Fruit fly (Drosophila melanogaster) whole organism, embryonic: ENCODE data around the gene BORCS6.

Experiments used
- B-H2 ChIP-seq: fragments of 200-800 bp; sonication (Bioruptor generic); optimal IDR thresholded peaks from 2 replicates; lab custom pipeline; 2018; ENCODE audit warnings: missing biosample characterization, mild to moderate bottlenecking, missing genetic modification characterization
- CG10147 ChIP-seq: fragments of 200-800 bp; sonication (Bioruptor generic); optimal IDR thresholded peaks from 2 replicates; lab custom pipeline; 2019; ENCODE audit warnings: missing biosample characterization, mild to moderate bottlenecking, missing genetic modification characterization, moderate library complexity
- CG10431 ChIP-seq: fragments of 200-800 bp; sonication (Bioruptor generic); optimal IDR thresholded peaks from 3 replicates; lab custom pipeline; 2018; ENCODE audit warnings: missing biosample characterization, mild to moderate bottlenecking, missing genetic modification characterization
- CG10543 ChIP-seq: fragments of 200-800 bp; sonication (Bioruptor generic); optimal IDR thresholded peaks from 3 replicates; lab custom pipeline; 2017; ENCODE audit warnings: missing biosample characterization, mild to moderate bottlenecking, missing genetic modification characterization, moderate library complexity
- CG11398 ChIP-seq: fragments of 200-800 bp; sonication (Bioruptor generic); optimal IDR thresholded peaks from 2 replicates; lab custom pipeline; 2016; ENCODE audit warnings: missing biosample characterization, missing genetic modification characterization
- CG12942 ChIP-seq: fragments of 200-800 bp; sonication (Bioruptor generic); optimal IDR thresholded peaks from 3 replicates; lab custom pipeline; 2016; ENCODE audit warnings: missing biosample characterization, missing genetic modification characterization
- CG15479 ChIP-seq: fragments of 200-800 bp; sonication (Bioruptor generic); optimal IDR thresholded peaks from 3 replicates; lab custom pipeline; 2019; ENCODE audit warnings: missing biosample characterization, mild to moderate bottlenecking, missing genetic modification characterization, moderate library complexity
- CG16863 ChIP-seq: fragments of 200-800 bp; sonication (Bioruptor generic); optimal IDR thresholded peaks from 3 replicates; lab custom pipeline; 2016; ENCODE audit warnings: missing biosample characterization, missing genetic modification characterization
- CG17361 ChIP-seq: fragments of 200-800 bp; sonication (Bioruptor generic); IDR thresholded peaks from 3 replicates; pipeline ENCODE4 v1.3.6; 2022; ENCODE audit warnings: missing biosample characterization, missing genetic modification characterization
- CG2129 ChIP-seq: fragments of 200-800 bp; sonication (Bioruptor generic); IDR thresholded peaks from 2 replicates; pipeline ENCODE4 v1.3.6; 2022; ENCODE audit warnings: missing biosample characterization, missing genetic modification characterization; ENCODE audit not compliant: partially characterized antibody
- CG2712 ChIP-seq: fragments of 200-800 bp; optimal IDR thresholded peaks from 3 replicates; lab custom pipeline; 2019; ENCODE audit warnings: missing biosample characterization, mild to moderate bottlenecking, missing genetic modification characterization, moderate library complexity
- CG30020 ChIP-seq: fragments of 200-800 bp; optimal IDR thresholded peaks from 2 replicates; lab custom pipeline; 2019; ENCODE audit warnings: missing biosample characterization, mild to moderate bottlenecking, missing genetic modification characterization, moderate library complexity
- CG31224 ChIP-seq: fragments of 200-800 bp; sonication (Bioruptor generic); IDR thresholded peaks from 2 replicates; pipeline ENCODE4 v1.3.6; 2022; ENCODE audit warnings: missing biosample characterization, missing genetic modification characterization
- CG31441 ChIP-seq: fragments of 200-800 bp; sonication (Bioruptor generic); IDR thresholded peaks from 2 replicates; pipeline ENCODE4 v1.3.6; 2022; ENCODE audit warnings: missing biosample characterization, missing genetic modification characterization
- CG32532 ChIP-seq: fragments of 200-800 bp; sonication (Bioruptor generic); IDR thresholded peaks from 2 replicates; pipeline ENCODE4 v1.3.6; 2022; ENCODE audit warnings: missing biosample characterization, missing genetic modification characterization
- CG3847 ChIP-seq: fragments of 200-800 bp; sonication (Bioruptor generic); IDR thresholded peaks from 2 replicates; pipeline ENCODE4 v1.3.6; 2022; ENCODE audit warnings: missing biosample characterization, missing genetic modification characterization
- CG4424 ChIP-seq: fragments of 200-800 bp; sonication (Bioruptor generic); optimal IDR thresholded peaks from 3 replicates; lab custom pipeline; 2016; ENCODE audit warnings: missing biosample characterization, missing genetic modification characterization
- CG7928 ChIP-seq: fragments of 200-800 bp; sonication (Bioruptor generic); optimal IDR thresholded peaks from 2 replicates; lab custom pipeline; 2017; ENCODE audit warnings: missing biosample characterization, mild to moderate bottlenecking, missing genetic modification characterization
- CG8089 ChIP-seq: fragments of 200-800 bp; sonication (Bioruptor generic); optimal IDR thresholded peaks from 3 replicates; lab custom pipeline; 2016; ENCODE audit warnings: missing biosample characterization, missing genetic modification characterization
- CG8290 ChIP-seq, 3 experiments: fragments of 200-800 bp; sonication (Bioruptor generic); optimal IDR thresholded peaks; 2 replicates each; lab custom pipeline; 2016 to 2019; ENCODE audit warnings: missing biosample characterization in 3 of 3, missing genetic modification characterization in 3 of 3, mild to moderate bottlenecking in 2 of 3, moderate library complexity in 1 of 3
- CG9727 ChIP-seq: fragments of 200-800 bp; sonication (Bioruptor generic); optimal IDR thresholded peaks from 3 replicates; lab custom pipeline; 2017; ENCODE audit warnings: missing biosample characterization, mild to moderate bottlenecking, missing genetic modification characterization
- D19B ChIP-seq: fragments of 200-800 bp; sonication (Bioruptor generic); optimal IDR thresholded peaks from 2 replicates; lab custom pipeline; 2017; ENCODE audit warnings: missing biosample characterization, mild to moderate bottlenecking, missing genetic modification characterization
- E2f2 ChIP-seq: fragments of 200-800 bp; sonication (Bioruptor generic); IDR thresholded peaks from 2 replicates; pipeline ENCODE4 v1.3.6; 2022; ENCODE audit warnings: missing biosample characterization, missing genetic modification characterization
- H2.0 ChIP-seq: fragments of 200-800 bp; sonication (Bioruptor generic); IDR thresholded peaks from 2 replicates; pipeline ENCODE4 v1.3.6; 2022; ENCODE audit warnings: missing biosample characterization, missing genetic modification characterization
- Hmx ChIP-seq: fragments of 200-800 bp; sonication (Bioruptor generic); optimal IDR thresholded peaks from 2 replicates; lab custom pipeline; 2016; ENCODE audit warnings: missing biosample characterization, missing genetic modification characterization
- Hr39 ChIP-seq: fragments of >200 bp; optimal IDR thresholded peaks from 2 replicates; lab custom pipeline; 2017
- Max ChIP-seq: fragments of 200-800 bp; sonication (Bioruptor generic); optimal IDR thresholded peaks from 2 replicates; lab custom pipeline; 2016; ENCODE audit warnings: missing biosample characterization, mild to moderate bottlenecking, missing genetic modification characterization
- NFAT ChIP-seq: fragments of 200-800 bp; sonication (Bioruptor generic); IDR thresholded peaks from 2 replicates; pipeline ENCODE4 v1.3.6; 2022; ENCODE audit warnings: missing biosample characterization, missing genetic modification characterization
- Nf-YC ChIP-seq: fragments of 200-800 bp; optimal IDR thresholded peaks from 3 replicates; lab custom pipeline; 2019; ENCODE audit warnings: missing biosample characterization, mild to moderate bottlenecking, missing genetic modification characterization, moderate library complexity
- Rfx ChIP-seq: fragments of 200-800 bp; sonication (Bioruptor generic); IDR thresholded peaks from 2 replicates; pipeline ENCODE4 v1.3.6; 2022; ENCODE audit warnings: missing biosample characterization, missing genetic modification characterization
- Scr ChIP-seq: fragments of 200-800 bp; sonication (Bioruptor generic); IDR thresholded peaks from 2 replicates; pipeline ENCODE4 v1.3.6; 2022; ENCODE audit warnings: missing biosample characterization, missing genetic modification characterization; ENCODE audit not compliant: partially characterized antibody
- Tbp ChIP-seq: fragments of >200 bp; optimal IDR thresholded peaks from 2 replicates; lab custom pipeline; 2018; ENCODE audit warnings: missing biosample characterization, missing genetic modification characterization
- Trl ChIP-seq, 3 experiments: fragments of >200 bp in 2 of 3; fragments of 200-800 bp in 1 of 3; sonication (Bioruptor generic) in 1 of 3; optimal IDR thresholded peaks; 2 replicates in 1 of 3; 3 replicates in 2 of 3; lab custom pipeline; 2016 to 2017; ENCODE audit warnings: missing biosample characterization in 1 of 3, missing genetic modification characterization in 1 of 3
- ase ChIP-seq: fragments of 200-800 bp; sonication (Bioruptor generic); IDR thresholded peaks from 3 replicates; pipeline ENCODE4 v1.3.6; 2022; ENCODE audit warnings: missing biosample characterization, missing genetic modification characterization
- cato ChIP-seq: fragments of 200-800 bp; sonication (Bioruptor generic); optimal IDR thresholded peaks from 2 replicates; lab custom pipeline; 2016; ENCODE audit warnings: missing biosample characterization, missing genetic modification characterization, borderline replicate concordance
- chn ChIP-seq: fragments of 200-800 bp; sonication (Bioruptor generic); optimal IDR thresholded peaks from 2 replicates; lab custom pipeline; 2016; ENCODE audit warnings: missing biosample characterization, missing genetic modification characterization
- cwo ChIP-seq: fragments of 200-800 bp; sonication (Bioruptor generic); optimal IDR thresholded peaks from 3 replicates; lab custom pipeline; 2017; ENCODE audit warnings: missing biosample characterization, missing genetic modification characterization, mild to moderate bottlenecking, moderate library complexity, missing genetic modification reagents
- dmrt11E ChIP-seq: fragments of 200-800 bp; sonication (Bioruptor generic); optimal IDR thresholded peaks from 3 replicates; lab custom pipeline; 2018; ENCODE audit warnings: missing biosample characterization, mild to moderate bottlenecking, missing genetic modification characterization, moderate library complexity
- dysf ChIP-seq: fragments of 200-800 bp; sonication (Bioruptor generic); IDR thresholded peaks from 3 replicates; pipeline ENCODE4 v1.3.6; 2022; ENCODE audit warnings: missing biosample characterization, missing genetic modification characterization
- eve ChIP-seq, 2 experiments: fragments of >200 bp; optimal IDR thresholded peaks; 2 replicates each; lab custom pipeline; 2017; ENCODE audit warnings: missing biosample characterization in 2 of 2, missing genetic modification characterization in 2 of 2
- gro ChIP-seq: fragments of 200-800 bp; sonication (Bioruptor generic); optimal IDR thresholded peaks from 2 replicates; lab custom pipeline; 2016; ENCODE audit warnings: missing biosample characterization, missing genetic modification characterization
- nom ChIP-seq: fragments of 200-800 bp; sonication (Bioruptor generic); optimal IDR thresholded peaks from 2 replicates; lab custom pipeline; 2017; ENCODE audit warnings: missing biosample characterization, missing genetic modification characterization, mild to moderate bottlenecking, moderate library complexity, missing genetic modification reagents
- org-1 ChIP-seq: fragments of 200-800 bp; sonication (Bioruptor generic); optimal IDR thresholded peaks from 2 replicates; lab custom pipeline; 2017; ENCODE audit warnings: missing biosample characterization, missing genetic modification characterization
- pb ChIP-seq: fragments of 200-800 bp; sonication (Bioruptor generic); optimal IDR thresholded peaks from 3 replicates; lab custom pipeline; 2016; ENCODE audit warnings: missing biosample characterization, missing genetic modification characterization
- sd ChIP-seq: fragments of 200-800 bp; sonication (Bioruptor generic); optimal IDR thresholded peaks from 3 replicates; lab custom pipeline; 2018; ENCODE audit warnings: missing biosample characterization, mild to moderate bottlenecking, missing genetic modification characterization, moderate library complexity
- sens ChIP-seq: fragments of 200-800 bp; sonication (Bioruptor generic); peaks from one replicate; lab custom pipeline; 2016; ENCODE audit warnings: missing biosample characterization, missing genetic modification characterization
- so ChIP-seq: fragments of 200-800 bp; sonication (Bioruptor generic); IDR thresholded peaks from 3 replicates; pipeline ENCODE4 v1.3.6; 2022; ENCODE audit warnings: missing biosample characterization, missing genetic modification characterization
- sr ChIP-seq: fragments of 200-800 bp; sonication (Bioruptor generic); IDR thresholded peaks from 3 replicates; pipeline ENCODE4 v1.3.6; 2022; ENCODE audit warnings: missing biosample characterization, missing genetic modification characterization
- sug ChIP-seq: fragments of 200-800 bp; optimal IDR thresholded peaks from 2 replicates; lab custom pipeline; 2019; ENCODE audit warnings: missing biosample characterization, mild to moderate bottlenecking, missing genetic modification characterization, moderate library complexity
- tna ChIP-seq: fragments of 200-800 bp; sonication (Bioruptor generic); IDR thresholded peaks from 2 replicates; pipeline ENCODE4 v1.3.6; 2022; ENCODE audit warnings: missing biosample characterization, missing genetic modification characterization; ENCODE audit not compliant: partially characterized antibody

Gene BORCS6

DNA sequence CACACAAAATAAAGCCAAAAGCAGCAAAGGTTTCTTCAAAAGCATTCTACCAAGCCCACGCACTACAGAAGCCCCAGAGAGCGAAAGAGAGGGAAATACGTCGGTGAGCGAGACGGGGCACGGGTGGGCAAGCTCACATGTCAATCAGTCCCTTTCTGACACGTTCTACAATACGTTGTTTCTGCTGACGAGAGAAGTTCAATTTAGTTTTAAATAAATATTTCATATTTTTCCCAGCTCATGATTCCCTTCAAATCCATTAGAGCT, 10.1 kb downstream of the BORCS6 start:
- TF ChIP-seq CG12942 (no peak), H2.0 (GFP tag; lab: Robert Waterston, UW) (0 out of 2 replicates have a peak, but pooled peaks have one; percentile 11), Tbp (GFP tag; lab: Kevin White, UChicago) (no peak), dmrt11E (tag; lab: Kevin White, UChicago) (no peak), CG31224 (GFP tag; lab: Robert Waterston, UW) (no peak), CG8089 (GFP tag; lab: Kevin White, UChicago) (no peak), NFAT (GFP tag; lab: Robert Waterston, UW) (peak; percentile 12; the same call in 1 of the 2 replicates), sd (tag; lab: Kevin White, UChicago) (peak; percentile 63), dysf (GFP tag; lab: Robert Waterston, UW) (no peak), CG32532 (GFP tag; lab: Robert Waterston, UW) (0 out of 2 replicates have a peak, but pooled peaks have one; percentile 17), sr (peak; percentile 88), nom (peak; percentile 27), sug (peak; percentile 18), Hmx (GFP tag; lab: Kevin White, UChicago) (no peak), Nf-YC (tag; lab: Kevin White, UChicago) (peak; percentile 2), cwo (GFP tag; lab: Kevin White, UChicago) (peak; percentile 13), Trl (optimal IDR thresholded peaks at IDR 0.05; lab: Kevin White, UChicago) (peak in 1 of 2 experiments; percentile 8), Trl (GFP tag; optimal IDR thresholded peaks at IDR 0.05; lab: Kevin White, UChicago) (no peak), chn (GFP tag; lab: Kevin White, UChicago) (no peak), ase (GFP tag; lab: Robert Waterston, UW) (no peak), CG17361 (GFP tag; lab: Robert Waterston, UW) (no peak), CG4424 (no peak), CG8290 (GFP tag; optimal IDR thresholded peaks at IDR 0.05; lab: Kevin White, UChicago) (no peak), CG8290 (tag; optimal IDR thresholded peaks at IDR 0.05; lab: Kevin White, UChicago) (peak in 1 of 2 experiments; percentile 5), CG10543 (GFP tag; lab: Kevin White, UChicago) (peak; percentile 35), Rfx (GFP tag; lab: Robert Waterston, UW) (no peak)
- TF ChIP-seq, all 482 proteins: peak for 12

DNA sequence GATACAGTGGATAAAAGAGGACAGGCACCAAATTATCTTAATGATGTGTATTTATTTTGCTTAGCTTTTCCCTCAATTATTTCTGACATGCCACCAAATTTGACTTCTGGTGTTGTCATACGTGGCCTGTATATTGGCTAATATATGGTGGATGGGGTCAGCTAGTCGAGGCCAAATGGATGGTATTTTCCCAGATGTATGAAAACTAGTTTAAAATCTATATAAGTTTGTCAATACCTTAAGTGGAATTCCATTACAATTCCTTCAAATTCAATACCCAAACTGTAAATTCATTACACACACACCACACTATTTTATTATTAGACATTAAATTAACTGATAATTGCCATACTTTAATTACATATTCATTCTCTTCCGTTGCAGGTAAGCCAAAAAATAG, 11.2 kb downstream of the BORCS6 start:
- TF ChIP-seq org-1 (GFP tag; lab: Kevin White, UChicago) (no peak), sens (GFP tag; lab: Kevin White, UChicago) (peak; percentile 58), eve (GFP tag; optimal IDR thresholded peaks at IDR 0.05; lab: Kevin White, UChicago) (peak in 1 of 2 experiments; percentile 66), CG11398 (GFP tag; lab: Kevin White, UChicago) (no peak), tna (GFP tag; lab: Robert Waterston, UW) (no peak), CG3847 (GFP tag; lab: Robert Waterston, UW) (no peak), CG9727 (GFP tag; lab: Kevin White, UChicago) (no peak)

DNA sequence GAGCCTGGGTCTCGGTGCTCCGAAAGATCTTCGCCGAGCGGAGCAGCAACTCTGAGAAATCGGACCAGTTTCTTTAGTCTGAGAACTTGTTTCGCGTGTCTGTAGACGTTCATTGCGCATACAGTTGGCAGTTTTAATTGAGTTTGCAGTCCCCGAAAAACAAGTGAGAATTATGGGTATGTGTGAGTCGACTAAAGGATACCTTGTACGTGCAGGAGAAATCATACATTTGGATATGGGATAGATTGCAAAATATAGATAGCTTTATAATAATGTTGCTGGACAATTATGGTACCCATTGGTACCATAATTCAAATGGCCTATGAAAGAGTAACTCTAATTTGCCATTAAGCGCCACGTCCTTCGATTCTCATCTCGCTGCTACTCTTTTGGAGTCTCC, 11.8 kb downstream of the BORCS6 start:
- TF ChIP-seq D19B (GFP tag; lab: Kevin White, UChicago), result peak; percentile 36
- TF ChIP-seq CG15479, result no peak
- no peak for TF ChIP-seq CG10147 (GFP tag; lab: Kevin White, UChicago)
- no peak for TF ChIP-seq pb (GFP tag; lab: Kevin White, UChicago)
- TF ChIP-seq nom, result peak; percentile 29
- no peak for TF ChIP-seq Scr (GFP tag; lab: Robert Waterston, UW)
- no peak for TF ChIP-seq CG7928 (GFP tag; lab: Kevin White, UChicago)
- TF ChIP-seq Max, result no peak
- no peak for TF ChIP-seq so (GFP tag; lab: Robert Waterston, UW)
- TF ChIP-seq gro, result no peak
- no peak for TF ChIP-seq Hr39 (lab: Kevin White, UChicago)
- no peak for TF ChIP-seq CG31441 (GFP tag; lab: Robert Waterston, UW)
- no peak for TF ChIP-seq cato (GFP tag; lab: Kevin White, UChicago)
- no peak for TF ChIP-seq CG2712
- no peak for TF ChIP-seq CG10431 (GFP tag; lab: Kevin White, UChicago)
- no peak for TF ChIP-seq CG2129 (GFP tag; lab: Robert Waterston, UW)
- TF ChIP-seq E2f2 (GFP tag; lab: Robert Waterston, UW), result 0 out of 2 replicates have a peak, but pooled peaks have one; percentile 5
- TF ChIP-seq B-H2, result peak; percentile 8
- no peak for TF ChIP-seq CG16863
- no peak for TF ChIP-seq CG30020
